Fruit fly (Drosophila melanogaster): ENCODE results near the gene tinc.

DNA sequence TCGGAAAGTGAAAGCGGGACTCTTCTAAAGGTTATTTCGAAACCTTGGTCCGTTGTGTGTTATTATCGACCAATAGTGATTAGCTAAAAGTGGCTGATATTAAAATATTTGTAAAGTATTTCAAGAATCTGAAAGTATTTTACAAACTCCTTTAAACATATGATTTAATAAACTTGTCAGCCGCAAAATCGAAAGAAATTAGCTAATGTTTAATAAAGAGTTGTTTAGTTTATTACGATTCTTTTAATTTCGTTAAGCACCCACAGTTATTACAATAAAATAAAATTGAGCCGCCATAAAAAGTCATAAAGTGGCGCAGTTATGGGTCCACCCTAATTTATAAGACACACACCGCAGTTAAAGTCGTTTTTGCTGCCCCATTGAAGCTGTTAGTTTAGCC, 21.4 kb upstream of the tinc start:
- TF ChIP-seq CG8478 (optimal IDR thresholded peaks at IDR 0.05) (no peak), CTCF (optimal IDR thresholded peaks at IDR 0.05) (no peak)
